Worm (Caenorhabditis elegans) whole organism, L4 larva: ENCODE results near the gene fdgt-2.

Source experiments
- F26F4.8 ChIP-seq: fragments of 200-800 bp; sonication (Bioruptor generic); conservative IDR thresholded peaks from 2 replicates; pipeline ENCODE4 v1.3.6; 2022; ENCODE audit warnings: missing genetic modification characterization, missing compliant biosample characterization
- F37D6.2 ChIP-seq: sonication (generic microtip); optimal IDR thresholded peaks from 2 replicates; lab custom pipeline; 2016; ENCODE audit warnings: mild to moderate bottlenecking, missing genetic modification characterization, missing compliant biosample characterization
- T20F7.1 ChIP-seq: fragments of 200-800 bp; sonication (Bioruptor generic); optimal IDR thresholded peaks from 2 replicates; lab custom pipeline; 2018; ENCODE audit warnings: mild to moderate bottlenecking, missing genetic modification characterization, missing compliant biosample characterization
- T26A8.4 ChIP-seq: fragments of 200-800 bp; sonication (Bioruptor generic); IDR thresholded peaks from 2 replicates; pipeline ENCODE4 v1.3.6; 2022; ENCODE audit warnings: missing genetic modification characterization, missing compliant biosample characterization
- Y48G9A.11 ChIP-seq: fragments of 200-800 bp; sonication (Bioruptor generic); IDR thresholded peaks from 2 replicates; pipeline ENCODE4 v1.3.6; 2022; ENCODE audit warnings: missing genetic modification reagents, missing genetic modification characterization, missing compliant biosample characterization
- Y5F2A.4 ChIP-seq: fragments of 200-800 bp; sonication (Bioruptor generic); optimal IDR thresholded peaks from 2 replicates; lab custom pipeline; 2018; ENCODE audit warnings: mild to moderate bottlenecking, missing genetic modification characterization, missing compliant biosample characterization
- Y75B8A.6 ChIP-seq: fragments of 200-800 bp; sonication (Bioruptor generic); IDR thresholded peaks from 2 replicates; pipeline ENCODE4 v1.3.6; 2022; ENCODE audit warnings: missing genetic modification reagents, missing genetic modification characterization, missing compliant biosample characterization
- ZK546.5 ChIP-seq, 2 experiments: sonication (generic microtip); optimal IDR thresholded peaks; 2 replicates each; lab custom pipeline; 2017; ENCODE audit warnings: missing biosample characterization in 2 of 2, missing genetic modification characterization in 2 of 2
- aha-1 ChIP-seq: fragments of 150-350 bp; peaks from one replicate; lab custom pipeline; 2014; ENCODE audit warnings: missing biosample characterization, missing genetic modification characterization
- aly-2 ChIP-seq: sonication (generic microtip); optimal IDR thresholded peaks from 2 replicates; lab custom pipeline; 2018; ENCODE audit warnings: missing biosample characterization, missing genetic modification characterization
- ceh-20 ChIP-seq: fragments of 200-800 bp; sonication (Bioruptor generic); IDR thresholded peaks from 2 replicates; pipeline ENCODE4 v1.3.6; 2022; ENCODE audit warnings: missing genetic modification reagents, missing genetic modification characterization, missing compliant biosample characterization
- ceh-28 ChIP-seq: fragments of 150-350 bp; optimal IDR thresholded peaks from 2 replicates; lab custom pipeline; 2014; ENCODE audit warnings: missing biosample characterization, missing genetic modification reagents, missing genetic modification characterization
- ceh-62 ChIP-seq: sonication (generic microtip); optimal IDR thresholded peaks from 2 replicates; lab custom pipeline; 2017; ENCODE audit warnings: missing biosample characterization, missing genetic modification characterization
- ceh-82 ChIP-seq: sonication (generic microtip); optimal IDR thresholded peaks from 2 replicates; lab custom pipeline; 2017; ENCODE audit warnings: missing biosample characterization, missing genetic modification characterization
- cey-2 ChIP-seq: sonication (generic microtip); optimal IDR thresholded peaks from 3 replicates; lab custom pipeline; 2017; ENCODE audit warnings: missing genetic modification characterization, mild to moderate bottlenecking, missing compliant biosample characterization, antibody characterized with exemption, borderline replicate concordance; ENCODE audit not compliant: insufficient read depth
- daf-16 ChIP-seq, 3 experiments: sonication (generic microtip); optimal IDR thresholded peaks; 2 replicates each; lab custom pipeline; 2016 to 2017; ENCODE audit warnings: missing genetic modification characterization in 3 of 3, missing genetic modification reagents in 3 of 3, mild to moderate bottlenecking in 2 of 3, missing compliant biosample characterization in 2 of 3, missing biosample characterization in 1 of 3, moderate library complexity in 1 of 3
- dmd-6 ChIP-seq: fragments of 200-800 bp; sonication (Bioruptor generic); IDR thresholded peaks from 2 replicates; pipeline ENCODE4 v1.3.6; 2022; ENCODE audit warnings: missing genetic modification reagents, missing genetic modification characterization, missing compliant biosample characterization
- dpl-1 ChIP-seq: fragments of 150-350 bp; optimal IDR thresholded peaks from 2 replicates; lab custom pipeline; 2014; ENCODE audit warnings: missing biosample characterization, missing genetic modification reagents, missing genetic modification characterization
- duxl-1 ChIP-seq: sonication (generic microtip); optimal IDR thresholded peaks from 2 replicates; lab custom pipeline; 2016; ENCODE audit warnings: mild to moderate bottlenecking, missing genetic modification characterization, moderate library complexity, missing compliant biosample characterization; ENCODE audit not compliant: poor library complexity
- dve-1 ChIP-seq: sonication (generic microtip); optimal IDR thresholded peaks from 2 replicates; lab custom pipeline; 2017; ENCODE audit warnings: antibody characterized with exemption, mild to moderate bottlenecking, missing genetic modification characterization, missing compliant biosample characterization; ENCODE audit not compliant: insufficient read depth
- egl-43 ChIP-seq: fragments of 200-800 bp; sonication (Bioruptor generic); IDR thresholded peaks from 2 replicates; pipeline ENCODE4 v1.3.6; 2022; ENCODE audit warnings: missing genetic modification reagents, missing genetic modification characterization, missing compliant biosample characterization
- fkh-10 ChIP-seq: fragments of 150-350 bp; optimal IDR thresholded peaks from 2 replicates; lab custom pipeline; 2014; ENCODE audit warnings: missing biosample characterization, missing genetic modification reagents, missing genetic modification characterization
- hlh-11 ChIP-seq: fragments of 200-800 bp; sonication (Bioruptor generic); optimal IDR thresholded peaks from 2 replicates; lab custom pipeline; 2018; ENCODE audit warnings: mild to moderate bottlenecking, missing genetic modification characterization, missing compliant biosample characterization
- hlh-30 ChIP-seq: sonication (generic microtip); optimal IDR thresholded peaks from 2 replicates; lab custom pipeline; 2017; ENCODE audit warnings: antibody characterized with exemption, mild to moderate bottlenecking, missing genetic modification characterization, missing compliant biosample characterization; ENCODE audit not compliant: insufficient read depth
- lin-1 ChIP-seq: fragments of 200-800 bp; sonication (Bioruptor generic); IDR thresholded peaks from 2 replicates; pipeline ENCODE4 v1.3.6; 2022; ENCODE audit warnings: missing genetic modification reagents, missing genetic modification characterization, missing compliant biosample characterization
- lsy-2 ChIP-seq, 2 experiments: fragments of 150-350 bp in 1 of 2; sonication (generic microtip) in 1 of 2; optimal IDR thresholded peaks; 2 replicates each; lab custom pipeline; 2014 to 2017; ENCODE audit warnings: missing biosample characterization in 2 of 2, missing genetic modification characterization in 2 of 2
- madf-5 ChIP-seq, 2 experiments: fragments of 200-800 bp; sonication (Bioruptor generic); IDR thresholded peaks; 2 replicates each; pipeline ENCODE4 v1.3.6; 2022; ENCODE audit warnings: missing compliant biosample characterization in 2 of 2, missing genetic modification characterization in 2 of 2
- madf-9 ChIP-seq: fragments of 200-800 bp; sonication (Bioruptor generic); conservative IDR thresholded peaks from 2 replicates; pipeline ENCODE4 v1.3.6; 2022; ENCODE audit warnings: missing genetic modification reagents, missing genetic modification characterization, missing compliant biosample characterization
- mdl-1 ChIP-seq, 2 experiments: fragments of 150-350 bp in 1 of 2; sonication (generic microtip) in 1 of 2; optimal IDR thresholded peaks; 2 replicates each; lab custom pipeline; 2014 to 2017; ENCODE audit warnings: missing biosample characterization in 2 of 2, missing genetic modification characterization in 2 of 2
- mep-1 ChIP-seq: fragments of 150-350 bp; sonication (generic microtip); optimal IDR thresholded peaks from 3 replicates; lab custom pipeline; 2014; ENCODE audit warnings: missing biosample characterization, missing genetic modification characterization
- nhr-10 ChIP-seq: fragments of 150-350 bp; optimal IDR thresholded peaks from 2 replicates; lab custom pipeline; 2014; ENCODE audit warnings: missing biosample characterization, missing genetic modification characterization
- nhr-111 ChIP-seq: fragments of 200-800 bp; sonication (Bioruptor generic); optimal IDR thresholded peaks from 2 replicates; lab custom pipeline; 2018; ENCODE audit warnings: mild to moderate bottlenecking, missing genetic modification characterization, missing compliant biosample characterization
- nhr-25 ChIP-seq: sonication (generic microtip); optimal IDR thresholded peaks from 2 replicates; lab custom pipeline; 2017; ENCODE audit warnings: missing genetic modification characterization, mild to moderate bottlenecking, missing compliant biosample characterization, antibody characterized with exemption, moderate library complexity, borderline replicate concordance; ENCODE audit not compliant: insufficient read depth
- nhr-28 ChIP-seq: fragments of 150-350 bp; optimal IDR thresholded peaks from 2 replicates; lab custom pipeline; 2014; ENCODE audit warnings: missing biosample characterization, missing genetic modification characterization
- pqm-1 ChIP-seq: sonication (generic microtip); optimal IDR thresholded peaks from 2 replicates; lab custom pipeline; 2017; ENCODE audit warnings: missing biosample characterization, missing genetic modification characterization
- saeg-2 ChIP-seq: fragments of 200-800 bp; sonication (Bioruptor generic); IDR thresholded peaks from 2 replicates; pipeline ENCODE4 v1.3.6; 2022; ENCODE audit warnings: missing genetic modification reagents, missing genetic modification characterization, missing compliant biosample characterization
- snpc-4 ChIP-seq: fragments of 150-350 bp; optimal IDR thresholded peaks from 2 replicates; lab custom pipeline; 2014; ENCODE audit warnings: missing biosample characterization, missing genetic modification characterization
- spr-3 ChIP-seq: fragments of 200-800 bp; sonication (Bioruptor generic); optimal IDR thresholded peaks from 2 replicates; lab custom pipeline; 2018; ENCODE audit warnings: mild to moderate bottlenecking, missing genetic modification characterization, missing compliant biosample characterization
- tag-97 ChIP-seq: fragments of 200-800 bp; sonication (Bioruptor generic); IDR thresholded peaks from 2 replicates; pipeline ENCODE4 v1.3.6; 2022; ENCODE audit warnings: missing genetic modification characterization, missing compliant biosample characterization
- unc-39 ChIP-seq: sonication (generic microtip); optimal IDR thresholded peaks from 2 replicates; lab custom pipeline; 2017; ENCODE audit warnings: missing biosample characterization, missing genetic modification characterization
- zfp-2 ChIP-seq: sonication (generic microtip); optimal IDR thresholded peaks from 2 replicates; lab custom pipeline; 2016; ENCODE audit warnings: mild to moderate bottlenecking, missing genetic modification characterization, missing compliant biosample characterization
- zfp-3 ChIP-seq: fragments of 200-800 bp; sonication (Bioruptor generic); conservative IDR thresholded peaks from 2 replicates; pipeline ENCODE4 v1.3.6; 2022; ENCODE audit warnings: missing genetic modification reagents, missing genetic modification characterization, missing compliant biosample characterization
- zip-2 ChIP-seq: fragments of 150-350 bp; optimal IDR thresholded peaks from 2 replicates; lab custom pipeline; 2014; ENCODE audit warnings: missing biosample characterization, missing genetic modification characterization
- ztf-11 ChIP-seq: fragments of 150-350 bp; optimal IDR thresholded peaks from 2 replicates; lab custom pipeline; 2014; ENCODE audit warnings: missing biosample characterization, missing genetic modification characterization
- ztf-7 ChIP-seq: fragments of 150-350 bp; optimal IDR thresholded peaks from 2 replicates; lab custom pipeline; 2014; ENCODE audit warnings: missing biosample characterization, missing genetic modification characterization

The fdgt-2 gene

DNA sequence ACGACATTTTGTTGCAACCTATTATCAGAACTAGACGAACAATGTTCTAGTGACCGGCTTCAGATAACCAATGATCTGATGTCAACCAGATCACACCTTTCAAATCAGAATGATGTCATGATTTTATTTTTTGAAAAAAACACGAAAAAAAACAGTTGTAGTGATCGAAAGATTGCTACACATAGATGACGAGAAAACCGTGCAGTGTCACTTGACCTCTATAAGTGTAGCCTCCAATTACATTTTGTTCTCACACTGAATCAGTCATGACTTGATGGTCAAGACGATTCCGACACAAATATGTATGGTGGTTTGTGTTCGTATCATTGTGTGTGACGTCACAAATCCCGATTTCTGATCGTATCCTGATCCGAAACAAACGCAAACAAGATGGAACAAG is 22.7 kb downstream of the fdgt-2 start (continued):
- no peak for TF ChIP-seq ceh-20 (GFP tag; lab: Robert Waterston, UW)
- TF ChIP-seq, all 104 proteins: peak for 5

DNA sequence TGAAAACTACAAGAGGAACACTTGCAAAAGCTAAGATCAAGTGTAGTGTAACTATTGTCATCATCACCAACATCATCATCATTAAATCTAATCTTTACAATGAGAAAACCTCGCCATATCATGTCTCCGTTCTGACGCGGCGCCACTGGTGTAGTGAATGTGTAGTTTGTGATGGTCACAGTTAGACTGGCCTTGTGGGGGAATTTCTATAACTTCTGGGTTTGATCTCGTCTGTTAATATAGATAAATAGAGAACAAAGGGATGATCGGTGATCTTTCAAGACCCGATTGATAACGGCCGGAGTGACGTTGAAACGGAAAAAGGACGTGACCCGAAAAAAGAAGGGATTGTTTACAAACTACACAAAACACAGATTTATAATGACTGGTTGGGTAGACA is 23.4 kb downstream of the fdgt-2 start:
- peak; percentile 51 for TF ChIP-seq nhr-10 (tag; lab: Kevin White, UChicago)
- TF ChIP-seq lin-1, result no peak
- TF ChIP-seq mep-1 (tag; lab: Kevin White, UChicago), result peak; percentile 37
- peak; percentile 97 for TF ChIP-seq nhr-28 (tag; lab: Kevin White, UChicago)
- peak; percentile 47 for TF ChIP-seq hlh-30 (tag; lab: Kevin White, UChicago)
- no peak for TF ChIP-seq dpl-1 (GFP tag; lab: Kevin White, UChicago)
- no peak for TF ChIP-seq zip-2
- peak; percentile 5 for TF ChIP-seq aha-1 (tag; lab: Kevin White, UChicago)
- TF ChIP-seq nhr-25 (tag; lab: Kevin White, UChicago), result peak; percentile 34
- no peak for TF ChIP-seq spr-3
- peak; percentile 61 for TF ChIP-seq hlh-11 (tag; lab: Kevin White, UChicago)
- peak; percentile 18; the same call in 1 of the 2 replicates for TF ChIP-seq dmd-6 (GFP tag; lab: Robert Waterston, UW)
- peak in 1 of 2 experiments; percentile 67 for TF ChIP-seq mdl-1 (tag; optimal IDR thresholded peaks at IDR 0.05; lab: Kevin White, UChicago)
- peak; percentile 57 for TF ChIP-seq cey-2 (tag; lab: Kevin White, UChicago)
- TF ChIP-seq lsy-2 (tag; optimal IDR thresholded peaks at IDR 0.05; lab: Kevin White, UChicago), result peak in 1 of 2 experiments; percentile 9
- TF ChIP-seq snpc-4 (tag; lab: Kevin White, UChicago), result no peak

DNA sequence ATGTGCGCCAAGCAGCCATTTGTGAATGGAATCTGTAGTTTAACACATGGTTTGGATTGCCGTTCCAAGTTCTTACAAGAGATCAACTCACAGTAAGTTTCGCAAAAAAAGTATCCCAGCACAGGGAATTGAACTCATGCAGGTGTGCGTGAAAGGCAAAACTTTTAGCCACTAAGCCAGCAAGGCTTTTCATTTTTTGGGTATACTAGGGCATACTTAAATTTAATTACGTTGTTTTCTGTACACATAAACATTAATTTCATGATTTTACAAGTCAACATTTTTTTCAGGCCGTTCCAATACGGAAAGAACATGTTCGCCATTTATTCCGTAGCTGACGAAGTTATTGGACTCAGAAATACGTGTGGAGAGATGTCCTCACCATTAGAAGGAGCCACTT is 24.1 kb downstream of the fdgt-2 start:
- TF ChIP-seq madf-5 (GFP tag; IDR thresholded peaks at IDR 0.05; lab: Robert Waterston, UW), result peak; percentile 72 to 77; a peak in 3 of 4 replicates
- no peak for TF ChIP-seq ztf-11 (tag; lab: Kevin White, UChicago)
- TF ChIP-seq hlh-30 (tag; lab: Kevin White, UChicago), result no peak
- peak; percentile 88 for TF ChIP-seq Y5F2A.4 (GFP tag; lab: Kevin White, UChicago)
- peak; percentile 99 for TF ChIP-seq F26F4.8 (GFP tag; lab: Robert Waterston, UW)
- peak; percentile 84 for TF ChIP-seq Y48G9A.11 (GFP tag; lab: Robert Waterston, UW)
- TF ChIP-seq hlh-11 (tag; lab: Kevin White, UChicago), result peak; percentile 4
- TF ChIP-seq ceh-62, result no peak
- no peak for TF ChIP-seq fkh-10 (GFP tag; lab: Kevin White, UChicago)
- TF ChIP-seq nhr-111 (GFP tag; lab: Kevin White, UChicago), result peak; percentile 75
- no peak for TF ChIP-seq zfp-2
- no peak for TF ChIP-seq zip-2
- TF ChIP-seq ceh-28 (tag; lab: Kevin White, UChicago), result no peak
- no peak for TF ChIP-seq ceh-82
- TF ChIP-seq dve-1 (tag; lab: Kevin White, UChicago), result no peak
- peak; percentile 93 for TF ChIP-seq egl-43
- TF ChIP-seq unc-39, result no peak
- TF ChIP-seq ztf-7 (tag; lab: Kevin White, UChicago), result peak; percentile 1
- TF ChIP-seq zfp-3, result peak; percentile 79; the same call in 1 of the 2 replicates
- peak; percentile 31; the same call in 1 of the 2 replicates for TF ChIP-seq saeg-2
- TF ChIP-seq T26A8.4 (GFP tag; lab: Robert Waterston, UW), result peak; percentile 81
- TF ChIP-seq pqm-1 (tag; lab: Kevin White, UChicago), result no peak
- no peak for TF ChIP-seq madf-9 (GFP tag; lab: Robert Waterston, UW)
- peak; percentile 82; the same call in 1 of the 2 replicates for TF ChIP-seq Y75B8A.6 (GFP tag; lab: Robert Waterston, UW)
- no peak for TF ChIP-seq dpl-1 (GFP tag; lab: Kevin White, UChicago)
- TF ChIP-seq tag-97 (GFP tag; lab: Robert Waterston, UW), result no peak
- peak; percentile 37 to 88 for TF ChIP-seq daf-16 (GFP tag; optimal IDR thresholded peaks at IDR 0.05; lab: Kevin White, UChicago)
- TF ChIP-seq daf-16 (tag; optimal IDR thresholded peaks at IDR 0.05; lab: Kevin White, UChicago), result no peak
- TF ChIP-seq spr-3, result peak; percentile 82
- TF ChIP-seq aly-2 (tag; lab: Kevin White, UChicago), result no peak
- peak; percentile 80 for TF ChIP-seq duxl-1 (tag; lab: Kevin White, UChicago)
- no peak for TF ChIP-seq ZK546.5 (tag; optimal IDR thresholded peaks at IDR 0.05; lab: Kevin White, UChicago)
- peak; percentile 87 for TF ChIP-seq aha-1 (tag; lab: Kevin White, UChicago)
- no peak for TF ChIP-seq F37D6.2 (tag; lab: Kevin White, UChicago)
- TF ChIP-seq T20F7.1 (GFP tag; lab: Kevin White, UChicago), result peak; percentile 29
- TF ChIP-seq cey-2 (tag; lab: Kevin White, UChicago), result no peak
